Fruit fly (Drosophila melanogaster): ENCODE results near the gene Cp38.

dm6 chrX:8505023-8505604 lies 23.5 kb downstream of the Cp38 start:
- TF ChIP-seq her (GFP tag; optimal IDR thresholded peaks at IDR 0.05): no peak
- TF ChIP-seq tgo (GFP tag; IDR thresholded peaks at IDR 0.05): no peak
- no peak for TF ChIP-seq CG4328 (GFP tag; optimal IDR thresholded peaks at IDR 0.05)
- no peak for TF ChIP-seq yki (optimal IDR thresholded peaks at IDR 0.05)
- TF ChIP-seq CG12236 (GFP tag; optimal IDR thresholded peaks at IDR 0.05): no peak
- no peak for TF ChIP-seq CG12942 (GFP tag; optimal IDR thresholded peaks at IDR 0.05)
- no peak for TF ChIP-seq Chrac-16 (GFP tag; optimal IDR thresholded peaks at IDR 0.05)
- TF ChIP-seq CG18011 (GFP tag; optimal IDR thresholded peaks at IDR 0.05): no peak
- TF ChIP-seq CG3847 (GFP tag; IDR thresholded peaks at IDR 0.05): no peak
- TF ChIP-seq CG3065 (GFP tag; optimal IDR thresholded peaks at IDR 0.05): no peak
- TF ChIP-seq CG2712 (tag; optimal IDR thresholded peaks at IDR 0.05): no peak
- no peak for TF ChIP-seq fd3F (GFP tag; optimal IDR thresholded peaks at IDR 0.05)
